Worm (Caenorhabditis elegans) whole organism, early embryonic: ENCODE results near the gene snt-6.

Experiments
- ama-1 ChIP-seq: fragments of 150-350 bp; optimal IDR thresholded peaks from 2 replicates; lab custom pipeline; 2014
- hnd-1 ChIP-seq: sonication (generic microtip); optimal IDR thresholded peaks from 2 replicates; lab custom pipeline; 2016; ENCODE audit warnings: missing genetic modification characterization, missing compliant biosample characterization
- tra-4 ChIP-seq: sonication (generic microtip); optimal IDR thresholded peaks from 2 replicates; lab custom pipeline; 2017; ENCODE audit warnings: missing genetic modification characterization, missing compliant biosample characterization

- no peak for TF ChIP-seq tra-4 (tag; lab: Kevin White, UChicago)
- TF ChIP-seq hnd-1 (tag; lab: Kevin White, UChicago): no peak
- TF ChIP-seq ama-1 (lab: Kevin White, UChicago): no peak
Measured at ce11 chrII:750155-750554, at the start of gene snt-6.
